Fruit fly (Drosophila melanogaster) whole organism, pupa: Measurements from ENCODE around the gene CG43998.

Experiments used
- CG8159 ChIP-seq: fragments of 200-800 bp; sonication (Bioruptor generic); optimal IDR thresholded peaks from 3 replicates; lab custom pipeline; 2018; ENCODE audit warnings: missing biosample characterization, mild to moderate bottlenecking, missing genetic modification characterization, moderate library complexity
- rn ChIP-seq: fragments of 200-800 bp; sonication (Bioruptor generic); IDR thresholded peaks from 2 replicates; pipeline ENCODE4 v1.3.6; 2022; ENCODE audit warnings: missing biosample characterization, missing genetic modification characterization

- TF ChIP-seq rn (GFP tag; lab: Robert Waterston, UW) (no peak), CG8159 (tag; lab: Kevin White, UChicago) (no peak)
Observed at dm6 chr3R:23928950-23929602, at the start of gene CG43998, which contains the start of the genes CG43999 and CG31142.
